Fruit fly (Drosophila melanogaster): ENCODE data around the gene CG33203.

DNA sequence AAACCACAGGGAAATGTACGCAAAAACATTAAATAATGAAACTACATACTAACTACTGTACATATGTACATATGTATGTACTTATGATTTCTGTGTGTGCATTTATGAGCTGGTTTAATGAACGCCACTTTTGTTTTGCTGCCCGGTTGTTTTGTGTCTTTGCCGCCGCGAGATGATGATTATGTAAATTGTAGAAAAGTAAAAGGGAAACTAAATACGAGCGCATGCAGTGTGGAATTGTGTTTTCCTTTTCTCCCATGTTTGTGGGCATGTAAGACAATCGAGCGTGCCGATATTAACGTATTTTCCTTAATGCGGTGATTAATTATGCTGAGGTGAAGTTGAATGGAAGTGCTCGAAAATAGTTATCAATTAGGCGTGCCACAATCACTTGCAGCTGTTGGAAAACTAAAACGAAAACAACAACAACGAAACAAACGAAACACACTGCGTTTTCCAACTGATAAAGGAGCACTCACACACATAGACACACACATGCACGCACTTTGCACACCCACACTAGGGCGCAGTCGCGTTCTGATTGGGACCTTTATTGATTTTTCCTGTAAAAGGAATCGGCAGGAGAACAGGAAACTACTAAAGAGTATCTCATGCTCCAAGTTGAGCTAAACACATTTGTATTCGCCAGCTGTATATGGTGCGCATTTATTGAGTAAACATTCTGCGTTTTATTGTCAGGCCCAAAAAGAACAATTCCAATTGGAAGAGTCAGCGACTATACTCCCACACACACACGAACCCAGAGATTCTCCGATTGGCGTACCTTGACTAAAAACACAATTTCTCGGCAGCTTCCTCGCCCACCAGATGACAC lies 43.5 kb downstream of the CG33203 start:
- TF ChIP-seq h (optimal IDR thresholded peaks at IDR 0.05) (no peak), ttk (optimal IDR thresholded peaks at IDR 0.05) (no peak), Sin3A (optimal IDR thresholded peaks at IDR 0.05) (no peak), Myc (optimal IDR thresholded peaks at IDR 0.05) (no peak)

Measured in Kc167 (cell line).